Worm (Caenorhabditis elegans) whole organism, midembryonic: ENCODE measurements around the gene ZK930.7.

Experiments used
- T22C8.4 ChIP-seq: fragments of 200-800 bp; sonication (Bioruptor generic); IDR thresholded peaks from 2 replicates; pipeline ENCODE4 v1.3.6; 2022; ENCODE audit warnings: missing genetic modification characterization, missing compliant biosample characterization
- cog-1 ChIP-seq: sonication (generic microtip); optimal IDR thresholded peaks from 2 replicates; lab custom pipeline; 2016; ENCODE audit warnings: missing genetic modification characterization, missing compliant biosample characterization
- flt-1 ChIP-seq: fragments of 200-800 bp; sonication (Bioruptor generic); IDR thresholded peaks from 2 replicates; pipeline ENCODE4 v1.3.6; 2022; ENCODE audit warnings: missing genetic modification characterization, missing compliant biosample characterization
- klf-2 ChIP-seq: fragments of 200-800 bp; sonication (Bioruptor generic); conservative IDR thresholded peaks from 2 replicates; pipeline ENCODE4 v1.3.6; 2022; ENCODE audit warnings: missing genetic modification reagents, missing genetic modification characterization, missing compliant biosample characterization
- med-1 ChIP-seq: sonication (generic microtip); optimal IDR thresholded peaks from 2 replicates; lab custom pipeline; 2017; ENCODE audit warnings: missing genetic modification characterization, mild to moderate bottlenecking, missing compliant biosample characterization, antibody characterized with exemption, missing genetic modification reagents; ENCODE audit not compliant: insufficient read depth
- ref-1 ChIP-seq: fragments of 200-800 bp; sonication (Bioruptor generic); conservative IDR thresholded peaks from 2 replicates; pipeline ENCODE4 v1.3.6; 2022; ENCODE audit warnings: missing genetic modification reagents, missing genetic modification characterization, missing compliant biosample characterization
- tab-1 ChIP-seq: fragments of 200-800 bp; sonication (Bioruptor generic); IDR thresholded peaks from 2 replicates; pipeline ENCODE4 v1.3.6; 2022; ENCODE audit warnings: missing genetic modification characterization, missing compliant biosample characterization
- ztf-23 ChIP-seq: fragments of 200-800 bp; sonication (Bioruptor generic); IDR thresholded peaks from 2 replicates; pipeline ENCODE4 v1.3.6; 2022; ENCODE audit warnings: missing genetic modification reagents, missing genetic modification characterization, missing compliant biosample characterization
- ztf-29 ChIP-seq: fragments of 200-800 bp; sonication (Bioruptor generic); IDR thresholded peaks from 2 replicates; pipeline ENCODE4 v1.3.6; 2022; ENCODE audit warnings: missing genetic modification reagents, missing genetic modification characterization, missing compliant biosample characterization

Gene ZK930.7

DNA sequence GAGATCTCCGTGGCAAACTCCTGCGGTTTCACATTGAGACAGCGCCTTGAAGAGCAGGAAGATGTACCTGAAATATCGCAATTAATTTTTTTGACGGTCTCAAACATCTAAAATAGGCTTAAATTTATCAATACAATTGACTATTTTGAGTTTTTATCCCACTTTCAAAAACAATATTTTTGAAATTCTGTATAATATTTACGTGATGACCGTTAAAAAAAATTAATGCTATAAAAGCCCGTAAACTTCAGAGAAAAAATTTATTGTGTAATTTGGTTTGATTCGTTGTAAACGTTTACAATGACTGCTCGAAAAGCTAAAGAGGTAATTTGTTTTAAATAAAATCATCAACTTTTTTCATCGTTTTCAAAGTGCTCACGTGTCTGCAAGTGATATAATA lies at the start of gene ZK930.7:
Gene ZK930.7 (plus strand): TSS at position 301 of the 400 bp plus-strand sequence.
- no peak for TF ChIP-seq klf-2 (GFP tag; lab: Robert Waterston, UW)
- TF ChIP-seq cog-1, result no peak
- TF ChIP-seq flt-1 (GFP tag; lab: Robert Waterston, UW), result no peak
- no peak for TF ChIP-seq T22C8.4 (GFP tag; lab: Robert Waterston, UW)
- TF ChIP-seq med-1, result no peak
- no peak for TF ChIP-seq ztf-29 (GFP tag; lab: Robert Waterston, UW)
- TF ChIP-seq ref-1, result no peak
- TF ChIP-seq ztf-23 (GFP tag; lab: Robert Waterston, UW), result no peak
- TF ChIP-seq tab-1 (GFP tag; lab: Robert Waterston, UW), result no peak

DNA sequence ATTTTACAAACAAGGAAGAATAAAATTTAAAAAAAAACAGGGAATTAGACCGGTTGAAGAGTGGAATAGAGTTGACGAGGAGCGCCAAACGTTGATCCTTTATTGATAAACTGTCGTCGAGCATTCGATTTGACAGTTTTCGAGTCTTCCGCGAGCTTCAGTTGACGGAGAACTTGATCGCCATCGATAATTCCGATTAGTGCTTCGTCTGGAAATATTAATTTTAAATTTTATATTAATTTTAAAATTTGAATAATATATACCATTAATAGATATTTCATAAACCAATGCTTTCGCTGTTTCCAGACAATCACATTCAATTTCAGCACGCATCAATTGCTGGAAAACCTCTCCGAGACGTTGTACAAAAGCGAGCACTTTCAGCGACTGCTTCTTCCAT lies 48.8 kb upstream of the ZK930.7 start, which contains the start of gene K12D12.4:
Gene K12D12.4 (minus strand): TSS at position 101 of the 400 bp plus-strand sequence.
- TF ChIP-seq ztf-23 (GFP tag; lab: Robert Waterston, UW) (no peak), tab-1 (GFP tag; lab: Robert Waterston, UW) (no peak), T22C8.4 (GFP tag; lab: Robert Waterston, UW) (no peak), klf-2 (GFP tag; lab: Robert Waterston, UW) (no peak)

ce11 chrII:11868234-11868633 lies 46.2 kb upstream of the ZK930.7 start, which contains the start of gene col-84:
col-84 (plus strand) TSS chrII:11868534.
- TF ChIP-seq cog-1, result no peak
- no peak for TF ChIP-seq ztf-29 (GFP tag; lab: Robert Waterston, UW)
- TF ChIP-seq ztf-23 (GFP tag; lab: Robert Waterston, UW), result no peak
- TF ChIP-seq klf-2 (GFP tag; lab: Robert Waterston, UW), result no peak
- no peak for TF ChIP-seq T22C8.4 (GFP tag; lab: Robert Waterston, UW)
- TF ChIP-seq ref-1, result no peak
- TF ChIP-seq tab-1 (GFP tag; lab: Robert Waterston, UW), result no peak
- no peak for TF ChIP-seq med-1
- no peak for TF ChIP-seq flt-1 (GFP tag; lab: Robert Waterston, UW)

DNA sequence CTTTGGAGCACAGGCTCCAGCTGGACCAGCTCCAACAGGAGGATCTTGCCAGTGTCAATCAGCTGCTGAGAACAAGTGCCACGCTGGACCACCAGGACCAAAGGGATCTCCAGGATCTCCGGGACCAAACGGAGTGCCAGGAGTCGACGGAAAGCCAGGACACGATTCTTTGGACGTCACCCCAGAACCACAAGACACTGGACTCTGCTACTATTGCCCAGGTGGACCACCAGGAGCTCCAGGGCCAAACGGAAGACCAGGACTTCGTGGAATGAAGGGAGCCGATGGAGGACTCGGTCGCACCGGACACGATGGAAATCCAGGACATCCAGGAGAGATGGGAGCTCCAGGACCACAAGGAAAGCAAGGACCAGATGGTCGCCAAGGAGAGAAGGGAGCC lies 45.5 kb upstream of the ZK930.7 start:
- TF ChIP-seq ref-1, result no peak
- TF ChIP-seq ztf-23 (GFP tag; lab: Robert Waterston, UW), result no peak
- no peak for TF ChIP-seq med-1
- TF ChIP-seq tab-1 (GFP tag; lab: Robert Waterston, UW), result no peak
- no peak for TF ChIP-seq ztf-29 (GFP tag; lab: Robert Waterston, UW)
- TF ChIP-seq T22C8.4 (GFP tag; lab: Robert Waterston, UW), result no peak
- TF ChIP-seq cog-1, result no peak
- no peak for TF ChIP-seq klf-2 (GFP tag; lab: Robert Waterston, UW)
- no peak for TF ChIP-seq flt-1 (GFP tag; lab: Robert Waterston, UW)

- TF ChIP-seq ztf-29 (GFP tag; lab: Robert Waterston, UW), result peak; percentile 40; the same call in 1 of the 2 replicates
- TF ChIP-seq T22C8.4 (GFP tag; lab: Robert Waterston, UW), result no peak
- no peak for TF ChIP-seq cog-1
- no peak for TF ChIP-seq ztf-23 (GFP tag; lab: Robert Waterston, UW)
Measured at ce11 chrII:11874674-11875198, 39.7 kb upstream of the ZK930.7 start, which contains the start of the genes npp-3 and top-2. npp-3 (minus strand) TSS chrII:11874788. top-2 (plus strand) TSS chrII:11875148.

DNA sequence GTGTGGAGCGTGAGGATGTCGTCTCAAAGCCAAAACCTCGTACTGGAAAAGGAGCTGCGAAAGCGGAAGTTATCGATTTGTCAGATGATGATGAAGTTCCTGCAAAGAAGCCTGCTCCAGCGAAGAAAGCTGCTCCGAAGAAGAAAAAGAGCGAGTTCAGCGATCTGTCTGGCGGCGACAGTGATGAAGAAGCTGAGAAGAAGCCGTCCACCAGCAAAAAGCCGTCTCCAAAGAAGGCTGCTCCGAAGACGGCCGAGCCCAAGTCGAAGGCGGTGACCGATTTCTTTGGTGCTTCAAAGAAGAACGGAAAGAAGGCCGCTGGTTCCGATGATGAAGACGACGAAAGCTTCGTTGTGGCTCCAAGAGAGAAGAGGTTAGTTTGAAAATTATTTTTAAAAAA lies 34.6 kb upstream of the ZK930.7 start:
- TF ChIP-seq cog-1, result no peak
- TF ChIP-seq T22C8.4 (GFP tag; lab: Robert Waterston, UW), result no peak
- no peak for TF ChIP-seq klf-2 (GFP tag; lab: Robert Waterston, UW)
- TF ChIP-seq ztf-23 (GFP tag; lab: Robert Waterston, UW), result no peak
- TF ChIP-seq flt-1 (GFP tag; lab: Robert Waterston, UW), result no peak
- no peak for TF ChIP-seq ref-1
- TF ChIP-seq ztf-29 (GFP tag; lab: Robert Waterston, UW), result no peak
- no peak for TF ChIP-seq med-1
- TF ChIP-seq tab-1 (GFP tag; lab: Robert Waterston, UW), result no peak

ce11 chrII:11880456-11881353 lies 33.7 kb upstream of the ZK930.7 start:
- TF ChIP-seq ztf-23 (GFP tag; lab: Robert Waterston, UW) (no peak), med-1 (no peak), cog-1 (no peak), ztf-29 (GFP tag; lab: Robert Waterston, UW) (no peak), flt-1 (GFP tag; lab: Robert Waterston, UW) (no peak)

ce11 chrII:11883648-11884047 lies 30.8 kb upstream of the ZK930.7 start, which contains the start of gene ZK930.6:
ZK930.6 (plus strand) TSS chrII:11883948.
- TF ChIP-seq tab-1 (GFP tag; lab: Robert Waterston, UW), result no peak
- no peak for TF ChIP-seq ztf-29 (GFP tag; lab: Robert Waterston, UW)
- TF ChIP-seq ztf-23 (GFP tag; lab: Robert Waterston, UW), result no peak

ce11 chrII:11887724-11888123 lies 26.7 kb upstream of the ZK930.7 start:
- no peak for TF ChIP-seq klf-2 (GFP tag; lab: Robert Waterston, UW)
- no peak for TF ChIP-seq med-1
- no peak for TF ChIP-seq T22C8.4 (GFP tag; lab: Robert Waterston, UW)
- TF ChIP-seq tab-1 (GFP tag; lab: Robert Waterston, UW), result no peak
- no peak for TF ChIP-seq ztf-29 (GFP tag; lab: Robert Waterston, UW)
- TF ChIP-seq flt-1 (GFP tag; lab: Robert Waterston, UW), result no peak
- TF ChIP-seq ztf-23 (GFP tag; lab: Robert Waterston, UW), result no peak
- TF ChIP-seq cog-1, result no peak
- TF ChIP-seq ref-1, result no peak

ce11 chrII:11888150-11888549 lies 26.3 kb upstream of the ZK930.7 start:
- TF ChIP-seq ztf-23 (GFP tag; lab: Robert Waterston, UW) (no peak), ztf-29 (GFP tag; lab: Robert Waterston, UW) (no peak), klf-2 (GFP tag; lab: Robert Waterston, UW) (no peak), ref-1 (no peak), tab-1 (GFP tag; lab: Robert Waterston, UW) (no peak)
